Fruit fly (Drosophila melanogaster) whole organism, embryonic: ENCODE data around the gene Cpr11A.
A peak's percentile ranks its signal among the peaks of the same experiment; 100 is the strongest.

Experiments
- Bdp1 ChIP-seq: fragments of 200-800 bp; sonication (Bioruptor generic); optimal IDR thresholded peaks from 3 replicates; lab custom pipeline; 2016; ENCODE audit warnings: missing biosample characterization, missing genetic modification characterization
- CG12071 ChIP-seq: fragments of 200-800 bp; sonication (Bioruptor generic); optimal IDR thresholded peaks from 3 replicates; lab custom pipeline; 2018; ENCODE audit warnings: missing biosample characterization, mild to moderate bottlenecking, missing genetic modification characterization
- CG18476 ChIP-seq: fragments of 200-800 bp; sonication (Bioruptor generic); optimal IDR thresholded peaks from 2 replicates; lab custom pipeline; 2016; ENCODE audit warnings: missing biosample characterization, mild to moderate bottlenecking, missing genetic modification characterization
- CG3163 ChIP-seq: fragments of 200-800 bp; sonication (Bioruptor generic); optimal IDR thresholded peaks from 3 replicates; lab custom pipeline; 2016; ENCODE audit warnings: missing biosample characterization, missing genetic modification characterization
- CG6683 ChIP-seq: fragments of 200-800 bp; sonication (Bioruptor generic); optimal IDR thresholded peaks from 2 replicates; lab custom pipeline; 2017; ENCODE audit warnings: missing biosample characterization, mild to moderate bottlenecking, missing genetic modification characterization, missing genetic modification reagents
- Dbx ChIP-seq: fragments of 200-800 bp; sonication (Bioruptor generic); IDR thresholded peaks from 3 replicates; pipeline ENCODE4 v1.3.6; 2022; ENCODE audit warnings: missing biosample characterization, missing genetic modification characterization
- Med ChIP-seq: fragments of 200-800 bp; sonication (Bioruptor generic); peaks from one replicate; lab custom pipeline; 2016; ENCODE audit warnings: missing biosample characterization, missing genetic modification characterization, mild to moderate bottlenecking, inconsistent platforms, moderate library complexity
- NK7.1 ChIP-seq: fragments of 200-800 bp; sonication (Bioruptor generic); optimal IDR thresholded peaks from 3 replicates; lab custom pipeline; 2016; ENCODE audit warnings: missing biosample characterization, missing genetic modification characterization
- abd-A ChIP-seq: fragments of 200-800 bp; sonication (Bioruptor generic); optimal IDR thresholded peaks from 3 replicates; lab custom pipeline; 2019; ENCODE audit warnings: missing biosample characterization, mild to moderate bottlenecking, missing genetic modification characterization, moderate library complexity
- mirr ChIP-seq: fragments of 200-800 bp; sonication (Bioruptor generic); optimal IDR thresholded peaks from 3 replicates; lab custom pipeline; 2018; ENCODE audit warnings: missing biosample characterization, mild to moderate bottlenecking, missing genetic modification characterization
- sisA ChIP-seq: fragments of 200-800 bp; sonication (Bioruptor generic); IDR thresholded peaks from 2 replicates; pipeline ENCODE4 v1.3.6; 2022; ENCODE audit warnings: missing biosample characterization, missing genetic modification characterization
- sqz ChIP-seq: fragments of 200-800 bp; sonication (Bioruptor generic); optimal IDR thresholded peaks from 3 replicates; lab custom pipeline; 2018; ENCODE audit warnings: missing biosample characterization, mild to moderate bottlenecking, missing genetic modification characterization
- stwl ChIP-seq: fragments of 200-800 bp; sonication (Bioruptor generic); optimal IDR thresholded peaks from 3 replicates; lab custom pipeline; 2018; ENCODE audit warnings: missing biosample characterization, mild to moderate bottlenecking, missing genetic modification characterization, moderate library complexity

dm6 chrX:12466541-12467240 lies 20.1 kb upstream of the Cpr11A start:
- TF ChIP-seq CG12071 (GFP tag; lab: Kevin White, UChicago): no peak
- TF ChIP-seq CG6683: no peak
- no peak for TF ChIP-seq CG3163 (GFP tag; lab: Kevin White, UChicago)
- TF ChIP-seq sisA (GFP tag; lab: Robert Waterston, UW): peak; percentile 31
- peak; percentile 87 for TF ChIP-seq Med (GFP tag; lab: Kevin White, UChicago)
- no peak for TF ChIP-seq mirr (GFP tag; lab: Kevin White, UChicago)
- peak; percentile 6; the same call in 1 of the 3 replicates for TF ChIP-seq Dbx (GFP tag; lab: Robert Waterston, UW)
- no peak for TF ChIP-seq NK7.1
- no peak for TF ChIP-seq CG18476 (GFP tag; lab: Kevin White, UChicago)
- no peak for TF ChIP-seq sqz (GFP tag; lab: Kevin White, UChicago)
- peak; percentile 53 for TF ChIP-seq abd-A (tag; lab: Kevin White, UChicago)
- TF ChIP-seq stwl (tag; lab: Kevin White, UChicago): no peak
- no peak for TF ChIP-seq Bdp1 (GFP tag; lab: Kevin White, UChicago)
